Fruit fly (Drosophila melanogaster) whole organism, embryonic: Measurements from ENCODE around the gene Zw.

Experiments
- Awh ChIP-seq: fragments of 200-800 bp; sonication (Bioruptor generic); IDR thresholded peaks from 2 replicates; pipeline ENCODE4, ENCODE4 v1.3.6; 2022; ENCODE audit warnings: missing biosample characterization, missing genetic modification characterization
- Blimp-1 ChIP-seq: fragments of 200-800 bp; sonication (Bioruptor generic); optimal IDR thresholded peaks from 3 replicates; lab custom pipeline; 2018; ENCODE audit warnings: missing biosample characterization, missing genetic modification characterization, mild to moderate bottlenecking, moderate library complexity, missing genetic modification reagents
- CG10366 ChIP-seq: fragments of 200-800 bp; sonication (Bioruptor generic); IDR thresholded peaks from 2 replicates; pipeline ENCODE4 v1.3.6; 2022; ENCODE audit warnings: missing biosample characterization, missing genetic modification characterization
- CG10979 ChIP-seq: fragments of 200-800 bp; sonication (Bioruptor generic); optimal IDR thresholded peaks from 2 replicates; lab custom pipeline; 2018; ENCODE audit warnings: missing biosample characterization, mild to moderate bottlenecking, missing genetic modification characterization, moderate library complexity
- CG11456 ChIP-seq: fragments of 200-800 bp; sonication (Bioruptor generic); IDR thresholded peaks from 3 replicates; pipeline ENCODE4 v1.3.6; 2022; ENCODE audit warnings: missing biosample characterization, missing genetic modification characterization
- CG12155 ChIP-seq: fragments of 200-800 bp; sonication (Bioruptor generic); optimal IDR thresholded peaks from 3 replicates; lab custom pipeline; 2016; ENCODE audit warnings: missing biosample characterization, missing genetic modification characterization
- CG12391 ChIP-seq: fragments of 200-800 bp; sonication (Bioruptor generic); optimal IDR thresholded peaks from 3 replicates; lab custom pipeline; 2018; ENCODE audit warnings: missing biosample characterization, mild to moderate bottlenecking, missing genetic modification characterization, moderate library complexity
- CG14710 ChIP-seq: fragments of 200-800 bp; sonication (Bioruptor generic); optimal IDR thresholded peaks from 3 replicates; lab custom pipeline; 2019; ENCODE audit warnings: missing biosample characterization, mild to moderate bottlenecking, missing genetic modification characterization, moderate library complexity
- CG14965 ChIP-seq: fragments of 200-800 bp; sonication (Bioruptor generic); optimal IDR thresholded peaks from 2 replicates; lab custom pipeline; 2016; ENCODE audit warnings: missing biosample characterization, missing genetic modification characterization, borderline replicate concordance
- CG18619 ChIP-seq: fragments of 200-800 bp; sonication (Bioruptor generic); optimal IDR thresholded peaks from 3 replicates; lab custom pipeline; 2017; ENCODE audit warnings: missing biosample characterization, mild to moderate bottlenecking, missing genetic modification characterization
- CG30431 ChIP-seq: fragments of 200-800 bp; sonication (Bioruptor generic); optimal IDR thresholded peaks from 2 replicates; lab custom pipeline; 2017; ENCODE audit warnings: missing biosample characterization, missing genetic modification characterization
- CG31441 ChIP-seq: fragments of 200-800 bp; sonication (Bioruptor generic); IDR thresholded peaks from 2 replicates; pipeline ENCODE4 v1.3.6; 2022; ENCODE audit warnings: missing biosample characterization, missing genetic modification characterization
- CG3163 ChIP-seq: fragments of 200-800 bp; sonication (Bioruptor generic); optimal IDR thresholded peaks from 3 replicates; lab custom pipeline; 2016; ENCODE audit warnings: missing biosample characterization, missing genetic modification characterization
- CG3726 ChIP-seq: fragments of 200-800 bp; sonication (Bioruptor generic); IDR thresholded peaks from 3 replicates; pipeline ENCODE4, ENCODE4 v1.3.6; 2022; ENCODE audit warnings: missing biosample characterization, missing genetic modification characterization
- CG4360 ChIP-seq: fragments of 200-800 bp; sonication (Bioruptor generic); IDR thresholded peaks from 2 replicates; pipeline ENCODE4 v1.3.6; 2022; ENCODE audit warnings: missing biosample characterization, missing genetic modification characterization
- CG4730 ChIP-seq: fragments of 200-800 bp; sonication (Bioruptor generic); IDR thresholded peaks from 2 replicates; pipeline ENCODE4 v1.3.6; 2022; ENCODE audit warnings: missing biosample characterization, missing genetic modification characterization
- CG7556 ChIP-seq: fragments of 200-800 bp; sonication (Bioruptor generic); optimal IDR thresholded peaks from 2 replicates; lab custom pipeline; 2017; ENCODE audit warnings: missing biosample characterization, mild to moderate bottlenecking, missing genetic modification characterization
- CG7786 ChIP-seq: fragments of 200-800 bp; sonication (Bioruptor generic); optimal IDR thresholded peaks from 2 replicates; lab custom pipeline; 2016; ENCODE audit warnings: missing biosample characterization, missing genetic modification characterization
- CG8290 ChIP-seq, 3 experiments: fragments of 200-800 bp; sonication (Bioruptor generic); optimal IDR thresholded peaks; 2 replicates each; lab custom pipeline; 2016 to 2019; ENCODE audit warnings: missing biosample characterization in 3 of 3, missing genetic modification characterization in 3 of 3, mild to moderate bottlenecking in 2 of 3, moderate library complexity in 1 of 3
- CG8478 ChIP-seq: fragments of >200 bp; optimal IDR thresholded peaks from 2 replicates; lab custom pipeline; 2018
- Dbx ChIP-seq: fragments of 200-800 bp; sonication (Bioruptor generic); IDR thresholded peaks from 3 replicates; pipeline ENCODE4 v1.3.6; 2022; ENCODE audit warnings: missing biosample characterization, missing genetic modification characterization
- Elba2 ChIP-seq: fragments of 200-800 bp; sonication (Bioruptor generic); optimal IDR thresholded peaks from 3 replicates; lab custom pipeline; 2016; ENCODE audit warnings: missing biosample characterization, missing genetic modification characterization
- Lhr ChIP-seq: fragments of 200-800 bp; sonication (Bioruptor generic); optimal IDR thresholded peaks from 3 replicates; lab custom pipeline; 2017; ENCODE audit warnings: mild to moderate bottlenecking, missing biosample characterization, missing genetic modification reagents, missing genetic modification characterization
- Mes4 ChIP-seq: fragments of 200-800 bp; sonication (Bioruptor generic); optimal IDR thresholded peaks from 2 replicates; lab custom pipeline; 2016; ENCODE audit warnings: missing biosample characterization, missing genetic modification characterization
- Mrtf ChIP-seq: fragments of 200-800 bp; sonication (Bioruptor generic); IDR thresholded peaks from 3 replicates; pipeline ENCODE4 v1.3.6; 2022; ENCODE audit warnings: missing biosample characterization, missing genetic modification characterization
- Nf-YA ChIP-seq: fragments of 200-800 bp; sonication (Bioruptor generic); IDR thresholded peaks from 2 replicates; pipeline ENCODE4 v1.3.6; 2022; ENCODE audit warnings: missing biosample characterization, missing genetic modification characterization
- NfI ChIP-seq: fragments of 200-800 bp; sonication (Bioruptor generic); optimal IDR thresholded peaks from 3 replicates; lab custom pipeline; 2018; ENCODE audit warnings: missing biosample characterization, mild to moderate bottlenecking, missing genetic modification characterization, moderate library complexity
- Ptx1 ChIP-seq: fragments of 200-800 bp; sonication (Bioruptor generic); IDR thresholded peaks from 2 replicates; pipeline ENCODE4 v1.3.6; 2022; ENCODE audit warnings: missing biosample characterization, missing genetic modification characterization
- Ravus ChIP-seq: fragments of 200-800 bp; sonication (Bioruptor generic); IDR thresholded peaks from 2 replicates; pipeline ENCODE4 v1.3.6; 2022; ENCODE audit warnings: missing biosample characterization, missing genetic modification characterization
- Sox102F ChIP-seq: fragments of 200-800 bp; sonication (Bioruptor generic); optimal IDR thresholded peaks from 2 replicates; lab custom pipeline; 2018; ENCODE audit warnings: missing biosample characterization, mild to moderate bottlenecking, missing genetic modification characterization, moderate library complexity
- Sry-δ ChIP-seq: fragments of 200-800 bp; sonication (Bioruptor generic); optimal IDR thresholded peaks from 2 replicates; lab custom pipeline; 2016; ENCODE audit warnings: missing biosample characterization, missing genetic modification characterization
- Vsx1 ChIP-seq: fragments of 200-800 bp; sonication (Bioruptor generic); optimal IDR thresholded peaks from 2 replicates; lab custom pipeline; 2017; ENCODE audit warnings: missing biosample characterization, mild to moderate bottlenecking, missing genetic modification characterization, missing genetic modification reagents
- ab ChIP-seq: fragments of 200-800 bp; sonication (Bioruptor generic); optimal IDR thresholded peaks from 2 replicates; lab custom pipeline; 2016; ENCODE audit warnings: missing biosample characterization, missing genetic modification characterization
- ci ChIP-seq: fragments of 200-800 bp; sonication (Bioruptor generic); IDR thresholded peaks from 3 replicates; pipeline ENCODE4 v1.3.6; 2022; ENCODE audit warnings: missing biosample characterization, missing genetic modification characterization
- dpn ChIP-seq, 2 experiments: fragments of 200-800 bp; sonication (Bioruptor generic); optimal IDR thresholded peaks; 3 replicates each; lab custom pipeline; 2016; ENCODE audit warnings: missing biosample characterization in 2 of 2, missing genetic modification characterization in 2 of 2
- dysf ChIP-seq: fragments of 200-800 bp; sonication (Bioruptor generic); IDR thresholded peaks from 3 replicates; pipeline ENCODE4 v1.3.6; 2022; ENCODE audit warnings: missing biosample characterization, missing genetic modification characterization
- ems ChIP-seq: fragments of 200-800 bp; sonication (Bioruptor generic); optimal IDR thresholded peaks from 3 replicates; lab custom pipeline; 2016; ENCODE audit warnings: missing biosample characterization, missing genetic modification characterization
- fd102C ChIP-seq: fragments of 200-800 bp; sonication (Bioruptor generic); optimal IDR thresholded peaks from 2 replicates; lab custom pipeline; 2018; ENCODE audit warnings: missing biosample characterization, mild to moderate bottlenecking, missing genetic modification characterization, moderate library complexity
- hbn ChIP-seq: fragments of 200-800 bp; sonication (Bioruptor generic); IDR thresholded peaks from 2 replicates; pipeline ENCODE4 v1.3.6; 2022; ENCODE audit warnings: missing biosample characterization, missing genetic modification characterization; ENCODE audit not compliant: partially characterized antibody
- ken ChIP-seq: fragments of 200-800 bp; sonication (Bioruptor generic); IDR thresholded peaks from 3 replicates; pipeline ENCODE4 v1.3.6; 2022; ENCODE audit warnings: missing biosample characterization, missing genetic modification characterization
- oc ChIP-seq: fragments of 200-800 bp; sonication (Bioruptor generic); optimal IDR thresholded peaks from 2 replicates; lab custom pipeline; 2018; ENCODE audit warnings: missing biosample characterization, mild to moderate bottlenecking, missing genetic modification characterization, moderate library complexity
- pzg ChIP-seq: fragments of 200-800 bp; sonication (Bioruptor generic); optimal IDR thresholded peaks from 3 replicates; lab custom pipeline; 2018; ENCODE audit warnings: missing biosample characterization, mild to moderate bottlenecking, missing genetic modification characterization, moderate library complexity
- run ChIP-seq: fragments of 200-800 bp; sonication (Bioruptor generic); optimal IDR thresholded peaks from 3 replicates; lab custom pipeline; 2018; ENCODE audit warnings: missing biosample characterization, mild to moderate bottlenecking, missing genetic modification characterization
- shn ChIP-seq: fragments of 200-800 bp; sonication (Bioruptor generic); optimal IDR thresholded peaks from 3 replicates; lab custom pipeline; 2016; ENCODE audit warnings: missing biosample characterization, missing genetic modification characterization
- sim ChIP-seq: fragments of 200-800 bp; sonication (Bioruptor generic); IDR thresholded peaks from 2 replicates; pipeline ENCODE4 v1.3.6; 2022; ENCODE audit warnings: missing biosample characterization, missing genetic modification characterization
- sima ChIP-seq: fragments of 200-800 bp; sonication (Bioruptor generic); optimal IDR thresholded peaks from 2 replicates; lab custom pipeline; 2016; ENCODE audit warnings: missing biosample characterization, missing genetic modification characterization
- slou ChIP-seq: fragments of 200-800 bp; sonication (Bioruptor generic); optimal IDR thresholded peaks from 3 replicates; lab custom pipeline; 2016; ENCODE audit warnings: missing biosample characterization, missing genetic modification characterization
- sob ChIP-seq: fragments of 200-800 bp; sonication (Bioruptor generic); IDR thresholded peaks from 2 replicates; pipeline ENCODE4 v1.3.6; 2022; ENCODE audit warnings: missing biosample characterization, missing genetic modification characterization
- sug ChIP-seq: fragments of 200-800 bp; optimal IDR thresholded peaks from 2 replicates; lab custom pipeline; 2019; ENCODE audit warnings: missing biosample characterization, mild to moderate bottlenecking, missing genetic modification characterization, moderate library complexity
- tgo ChIP-seq: fragments of 200-800 bp; sonication (Bioruptor generic); IDR thresholded peaks from 3 replicates; pipeline ENCODE4 v1.3.6; 2022; ENCODE audit warnings: missing biosample characterization, missing genetic modification characterization
- ttk ChIP-seq: fragments of 200-800 bp; sonication (Bioruptor generic); IDR thresholded peaks from 2 replicates; pipeline ENCODE4 v2.1.2; 2022; ENCODE audit warnings: missing biosample characterization, missing genetic modification characterization
- usp ChIP-seq: fragments of >200 bp; optimal IDR thresholded peaks from 2 replicates; lab custom pipeline; 2017; ENCODE audit warnings: missing biosample characterization, missing genetic modification characterization
- zen2 ChIP-seq: fragments of 200-800 bp; sonication (Bioruptor generic); IDR thresholded peaks from 3 replicates; pipeline ENCODE4 v1.3.6; 2022; ENCODE audit warnings: missing biosample characterization, missing genetic modification characterization; ENCODE audit not compliant: partially characterized antibody

Zw gene

DNA sequence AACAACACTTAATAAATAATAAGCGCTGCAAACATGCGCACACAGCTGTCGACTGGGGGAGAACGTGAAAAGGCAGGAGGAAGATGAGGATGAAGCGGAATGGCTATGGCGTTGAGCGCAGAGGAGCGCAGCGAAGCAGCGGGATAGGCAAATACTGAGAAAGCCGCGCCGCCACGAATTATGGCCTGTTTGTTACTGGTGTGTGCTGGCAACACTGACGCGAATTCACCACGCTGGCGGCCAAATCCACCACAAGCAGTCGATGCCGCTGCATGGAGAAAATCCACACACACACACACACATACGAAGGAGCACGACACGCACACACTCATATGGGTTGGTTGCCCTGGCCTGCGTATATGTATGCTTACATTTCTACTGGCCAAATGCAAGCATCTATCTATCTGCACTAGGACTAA, 30.0 kb upstream of the Zw start (continued):
- TF ChIP-seq ci (GFP tag; lab: Robert Waterston, UW) = peak; percentile 54; the same call in 2 of the 3 replicates
- no peak for TF ChIP-seq Nf-YA (GFP tag; lab: Robert Waterston, UW)
- TF ChIP-seq NfI (GFP tag; lab: Kevin White, UChicago) = no peak
- TF ChIP-seq run = no peak
- TF ChIP-seq ab (GFP tag; lab: Kevin White, UChicago) = no peak
- TF ChIP-seq CG18619 (GFP tag; lab: Kevin White, UChicago) = no peak
- no peak for TF ChIP-seq Ptx1 (GFP tag; lab: Robert Waterston, UW)
- no peak for TF ChIP-seq Sox102F (GFP tag; lab: Kevin White, UChicago)
- no peak; the same call in 1 of the 2 replicates for TF ChIP-seq CG4360
- peak; percentile 98 for TF ChIP-seq CG8478
- no peak for TF ChIP-seq Mrtf (GFP tag; lab: Robert Waterston, UW)
- TF ChIP-seq CG14965 (GFP tag; lab: Kevin White, UChicago) = no peak
- TF ChIP-seq zen2 = no peak
- no peak for TF ChIP-seq Elba2 (GFP tag; lab: Kevin White, UChicago)
- TF ChIP-seq dpn (GFP tag; optimal IDR thresholded peaks at IDR 0.05; lab: Kevin White, UChicago) = no peak
- TF ChIP-seq pzg (GFP tag; lab: Kevin White, UChicago) = peak; percentile 17
- no peak for TF ChIP-seq usp (GFP tag; lab: Kevin White, UChicago)
- TF ChIP-seq CG3163 (GFP tag; lab: Kevin White, UChicago) = no peak
- TF ChIP-seq Sry-δ (GFP tag; lab: Kevin White, UChicago) = no peak
- no peak for TF ChIP-seq CG8290 (GFP tag; optimal IDR thresholded peaks at IDR 0.05; lab: Kevin White, UChicago)
- no peak for TF ChIP-seq CG8290 (tag; optimal IDR thresholded peaks at IDR 0.05; lab: Kevin White, UChicago)
- no peak for TF ChIP-seq Vsx1 (GFP tag; lab: Kevin White, UChicago)
- TF ChIP-seq Ravus (GFP tag; lab: Robert Waterston, UW) = no peak
- TF ChIP-seq Mes4 (GFP tag; lab: Kevin White, UChicago) = no peak
- TF ChIP-seq CG31441 (GFP tag; lab: Robert Waterston, UW) = no peak
- no peak for TF ChIP-seq oc
- no peak for TF ChIP-seq CG10366 (GFP tag; lab: Robert Waterston, UW)
- no peak for TF ChIP-seq shn
- TF ChIP-seq sima (GFP tag; lab: Kevin White, UChicago) = no peak
- TF ChIP-seq slou (GFP tag; lab: Kevin White, UChicago) = no peak
- no peak for TF ChIP-seq ttk (GFP tag; lab: Robert Waterston, UW)
- no peak for TF ChIP-seq Awh (GFP tag; lab: Robert Waterston, UW)
- TF ChIP-seq tgo (GFP tag; lab: Robert Waterston, UW) = no peak
- TF ChIP-seq CG3726 (GFP tag; lab: Robert Waterston, UW) = no peak
- no peak for TF ChIP-seq CG7556 (GFP tag; lab: Kevin White, UChicago)
- TF ChIP-seq dysf (GFP tag; lab: Robert Waterston, UW) = no peak
- TF ChIP-seq sug (tag; lab: Kevin White, UChicago) = no peak
- no peak for TF ChIP-seq Dbx (GFP tag; lab: Robert Waterston, UW)
- TF ChIP-seq sim (GFP tag; lab: Robert Waterston, UW) = no peak
- no peak for TF ChIP-seq CG12155 (GFP tag; lab: Kevin White, UChicago)
- TF ChIP-seq CG4730 = no peak
- no peak for TF ChIP-seq fd102C
- TF ChIP-seq ken = no peak
- TF ChIP-seq sob = no peak
- no peak for TF ChIP-seq Blimp-1 (GFP tag; lab: Kevin White, UChicago)
- no peak for TF ChIP-seq CG10979 (tag; lab: Kevin White, UChicago)
- no peak for TF ChIP-seq CG11456 (GFP tag; lab: Robert Waterston, UW)
- TF ChIP-seq CG12391 = no peak
- TF ChIP-seq Lhr (GFP tag; lab: Kevin White, UChicago) = no peak
- no peak for TF ChIP-seq CG7786 (GFP tag; lab: Kevin White, UChicago)
- no peak for TF ChIP-seq CG30431 (GFP tag; lab: Kevin White, UChicago)
- no peak for TF ChIP-seq CG14710 (tag; lab: Kevin White, UChicago)
- TF ChIP-seq hbn (GFP tag; lab: Robert Waterston, UW) = no peak
- TF ChIP-seq ems (GFP tag; lab: Kevin White, UChicago) = no peak
